Fruit fly (Drosophila melanogaster): ENCODE results near the gene eEF1alpha2.

dm6 chr3R:31690439-31690838 lies 47.8 kb upstream of the eEF1alpha2 start:
- TF ChIP-seq Hr96 (GFP tag; optimal IDR thresholded peaks at IDR 0.05), result no peak
- TF ChIP-seq cnc (optimal IDR thresholded peaks at IDR 0.05), result no peak
- TF ChIP-seq bab1 (GFP tag; optimal IDR thresholded peaks at IDR 0.05), result no peak
- TF ChIP-seq ovo (GFP tag; optimal IDR thresholded peaks at IDR 0.05), result no peak
- TF ChIP-seq CG7045 (GFP tag; optimal IDR thresholded peaks at IDR 0.05), result no peak
- no peak for TF ChIP-seq CG1620 (GFP tag; optimal IDR thresholded peaks at IDR 0.05)
- TF ChIP-seq Crg-1 (GFP tag; optimal IDR thresholded peaks at IDR 0.05), result no peak
- TF ChIP-seq CG11617 (GFP tag; optimal IDR thresholded peaks at IDR 0.05), result no peak
- TF ChIP-seq CG14711 (tag; optimal IDR thresholded peaks at IDR 0.05), result no peak
- no peak for TF ChIP-seq cic (GFP tag; optimal IDR thresholded peaks at IDR 0.05)
